Worm (Caenorhabditis elegans) whole organism, midembryonic: Measurements from ENCODE around the gene B0454.6.
"Not testable (repeated sequence)": the region's sequence is repeated elsewhere in the genome, so short reads cannot be mapped to it uniquely, and the experiment has no call there.

ENCODE experiments used
- T22C8.4 ChIP-seq: fragments of 200-800 bp; sonication (Bioruptor generic); IDR thresholded peaks from 2 replicates; pipeline ENCODE4 v1.3.6; 2022; ENCODE audit warnings: missing genetic modification characterization, missing compliant biosample characterization
- flt-1 ChIP-seq: fragments of 200-800 bp; sonication (Bioruptor generic); IDR thresholded peaks from 2 replicates; pipeline ENCODE4 v1.3.6; 2022; ENCODE audit warnings: missing genetic modification characterization, missing compliant biosample characterization
- klf-2 ChIP-seq: fragments of 200-800 bp; sonication (Bioruptor generic); conservative IDR thresholded peaks from 2 replicates; pipeline ENCODE4 v1.3.6; 2022; ENCODE audit warnings: missing genetic modification reagents, missing genetic modification characterization, missing compliant biosample characterization
- med-1 ChIP-seq: sonication (generic microtip); optimal IDR thresholded peaks from 2 replicates; lab custom pipeline; 2017; ENCODE audit warnings: missing genetic modification characterization, mild to moderate bottlenecking, missing compliant biosample characterization, antibody characterized with exemption, missing genetic modification reagents; ENCODE audit not compliant: insufficient read depth
- tab-1 ChIP-seq: fragments of 200-800 bp; sonication (Bioruptor generic); IDR thresholded peaks from 2 replicates; pipeline ENCODE4 v1.3.6; 2022; ENCODE audit warnings: missing genetic modification characterization, missing compliant biosample characterization
- ztf-23 ChIP-seq: fragments of 200-800 bp; sonication (Bioruptor generic); IDR thresholded peaks from 2 replicates; pipeline ENCODE4 v1.3.6; 2022; ENCODE audit warnings: missing genetic modification reagents, missing genetic modification characterization, missing compliant biosample characterization
- ztf-29 ChIP-seq: fragments of 200-800 bp; sonication (Bioruptor generic); IDR thresholded peaks from 2 replicates; pipeline ENCODE4 v1.3.6; 2022; ENCODE audit warnings: missing genetic modification reagents, missing genetic modification characterization, missing compliant biosample characterization

DNA sequence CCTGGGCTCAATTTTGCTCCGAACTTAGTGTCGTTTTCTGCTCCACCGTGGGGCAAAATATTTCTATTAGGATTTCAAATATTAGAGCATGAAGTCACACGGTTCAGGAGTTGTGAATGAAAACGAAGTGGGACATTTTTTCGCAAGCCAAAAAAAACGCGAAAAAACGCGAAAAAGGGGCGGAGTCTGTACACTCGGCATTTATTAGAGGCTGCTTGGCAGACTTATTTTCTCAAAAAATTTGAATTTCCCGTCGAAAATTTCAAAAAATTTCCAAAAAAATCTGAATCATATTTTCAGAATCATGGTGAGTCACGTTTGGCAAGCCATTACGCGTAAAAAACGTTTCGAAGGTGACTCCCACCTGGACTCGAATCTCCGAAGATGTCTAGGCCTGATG, at the start of gene B0454.6:
- not testable (repeated sequence) for TF ChIP-seq ztf-29 (GFP tag; lab: Robert Waterston, UW); ztf-23 (GFP tag; lab: Robert Waterston, UW); klf-2 (GFP tag; lab: Robert Waterston, UW); tab-1 (GFP tag; lab: Robert Waterston, UW); med-1 (GFP tag; lab: Kevin White, UChicago); flt-1 (GFP tag; lab: Robert Waterston, UW); T22C8.4
